Fruit fly (Drosophila melanogaster): ENCODE measurements around the gene Kcmf1.
A peak's percentile ranks its signal among the peaks of the same experiment; 100 is the strongest.

Gene Kcmf1

DNA sequence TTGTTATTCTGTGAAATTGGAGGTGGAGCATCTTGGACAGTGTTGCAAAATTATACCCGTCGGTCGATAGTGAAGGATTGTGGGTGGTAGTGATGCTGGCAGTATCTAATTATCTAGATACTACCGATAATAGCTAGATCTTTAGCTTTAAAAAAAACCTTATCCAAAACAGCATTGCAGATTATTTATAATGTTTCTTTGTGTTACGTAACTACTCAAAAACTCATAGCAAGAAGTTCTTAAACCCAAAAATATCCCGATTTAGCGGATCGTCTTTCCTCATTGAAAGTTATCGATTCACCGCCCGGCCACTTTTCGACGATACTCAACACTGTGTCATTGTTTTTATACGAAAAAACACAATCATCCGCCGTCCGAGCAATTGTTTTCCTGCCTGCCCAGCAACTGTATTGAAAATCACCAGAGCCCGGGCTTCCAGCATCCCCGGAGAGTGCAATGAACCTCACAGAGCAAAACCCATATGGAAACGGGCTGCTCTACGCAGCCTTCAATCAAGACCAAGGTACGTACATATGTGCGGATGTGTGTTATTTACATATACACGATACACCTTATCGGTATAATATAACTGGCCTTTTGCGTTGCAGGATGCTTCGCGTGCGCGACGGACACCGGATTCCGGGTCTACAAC, 21.7 kb downstream of the Kcmf1 start, which contains the start of gene CG11975 (continued):
- TF ChIP-seq sd (tag; optimal IDR thresholded peaks at IDR 0.05) (no peak), ap (GFP tag; IDR thresholded peaks at IDR 0.05) (0 out of 2 replicates have a peak, but pooled peaks have one; percentile 5), zen (tag; optimal IDR thresholded peaks at IDR 0.05) (peak; percentile 65), peb (GFP tag; IDR thresholded peaks at IDR 0.05) (0 out of 2 replicates have a peak, but pooled peaks have one; percentile 21), eve (GFP tag; optimal IDR thresholded peaks at IDR 0.05) (peak in 1 of 2 experiments; percentile 45), mirr (GFP tag; optimal IDR thresholded peaks at IDR 0.05) (peak; percentile 59), kah (GFP tag; optimal IDR thresholded peaks at IDR 0.05) (no peak), az2 (GFP tag; optimal IDR thresholded peaks at IDR 0.05) (peak; percentile 73), MTF-1 (GFP tag; optimal IDR thresholded peaks at IDR 0.05; ENCODE audit: borderline replicate concordance) (peak; percentile 15), row (GFP tag; IDR thresholded peaks at IDR 0.05) (peak; percentile 87), esg (GFP tag; conservative IDR thresholded peaks at IDR 0.05) (peak; percentile 17), cas (GFP tag; IDR thresholded peaks at IDR 0.05) (no peak), GATAe (GFP tag; conservative IDR thresholded peaks at IDR 0.05) (0 out of 2 replicates have a peak, but pooled peaks have one; percentile 54), ATbp (GFP tag; optimal IDR thresholded peaks at IDR 0.05) (no peak), CG17612 (GFP tag; IDR thresholded peaks at IDR 0.05) (no peak), CG34224 (GFP tag; IDR thresholded peaks at IDR 0.05; ENCODE audit: partially characterized antibody) (peak; percentile 61; the same call in 2 of the 3 replicates), CG8281 (tag; optimal IDR thresholded peaks at IDR 0.05) (no peak), Antp (GFP tag; optimal IDR thresholded peaks at IDR 0.05) (peak; percentile 82), CG1603 (tag; optimal IDR thresholded peaks at IDR 0.05) (no peak), tin (GFP tag; optimal IDR thresholded peaks at IDR 0.05) (peak; percentile 71), Chrac-16 (GFP tag; optimal IDR thresholded peaks at IDR 0.05) (peak; percentile 80), CG8089 (GFP tag; optimal IDR thresholded peaks at IDR 0.05) (peak; percentile 57), NfI (GFP tag; optimal IDR thresholded peaks at IDR 0.05) (peak; percentile 68), HLHmδ (GFP tag; optimal IDR thresholded peaks at IDR 0.05) (no peak), Xrp1 (GFP tag; IDR thresholded peaks at IDR 0.05) (peak; percentile 70; the same call in 1 of the 2 replicates), CG13775 (GFP tag; optimal IDR thresholded peaks at IDR 0.05) (peak; percentile 86), D (optimal IDR thresholded peaks at IDR 0.05) (peak; percentile 57), D (GFP tag; optimal IDR thresholded peaks at IDR 0.05) (peak; percentile 16), CG6791 (GFP tag; IDR thresholded peaks at IDR 0.05; ENCODE audit: partially characterized antibody) (peak; percentile 65; the same call in 2 of the 3 replicates), CG4424 (GFP tag; optimal IDR thresholded peaks at IDR 0.05) (peak; percentile 77), BEAF-32 (GFP tag; optimal IDR thresholded peaks at IDR 0.05) (peak; percentile 84), hbn (GFP tag; IDR thresholded peaks at IDR 0.05; ENCODE audit: partially characterized antibody) (peak; percentile 52; the same call in 1 of the 2 replicates), dysf (GFP tag; IDR thresholded peaks at IDR 0.05) (peak; percentile 70), tio (GFP tag; optimal IDR thresholded peaks at IDR 0.05) (no peak), CG17802 (tag; optimal IDR thresholded peaks at IDR 0.05) (peak; percentile 20), vvl (GFP tag; IDR thresholded peaks at IDR 0.05) (peak; percentile 61), her (GFP tag; optimal IDR thresholded peaks at IDR 0.05) (peak; percentile 82), CG10543 (GFP tag; optimal IDR thresholded peaks at IDR 0.05) (peak; percentile 47), nmo (GFP tag; optimal IDR thresholded peaks at IDR 0.05) (peak; percentile 86), CG16863 (GFP tag; optimal IDR thresholded peaks at IDR 0.05) (peak; percentile 80), crc (GFP tag; optimal IDR thresholded peaks at IDR 0.05) (peak; percentile 60), CG5245 (GFP tag; optimal IDR thresholded peaks at IDR 0.05) (peak; percentile 56), hth (optimal IDR thresholded peaks at IDR 0.05) (no peak), eyg (GFP tag; optimal IDR thresholded peaks at IDR 0.05) (peak; percentile 80), Dbx (GFP tag; IDR thresholded peaks at IDR 0.05) (peak; percentile 81; the same call in 2 of the 3 replicates), onecut (GFP tag; IDR thresholded peaks at IDR 0.05) (peak; percentile 85), CG2875 (GFP tag; optimal IDR thresholded peaks at IDR 0.05) (no peak), exex (tag; optimal IDR thresholded peaks at IDR 0.05) (no peak), CG12299 (tag; optimal IDR thresholded peaks at IDR 0.05) (peak; percentile 49)
